Fruit fly (Drosophila melanogaster) whole organism, adult: ENCODE data around the gene CG4666.

Source experiments
- CG12768 ChIP-seq: fragments of 200-800 bp; sonication (Bioruptor generic); optimal IDR thresholded peaks from 2 replicates; lab custom pipeline; 2017; ENCODE audit warnings: missing biosample characterization, missing genetic modification characterization, mild to moderate bottlenecking, moderate library complexity, missing genetic modification reagents
- CG14711 ChIP-seq: fragments of 200-800 bp; sonication (Bioruptor generic); optimal IDR thresholded peaks from 2 replicates; lab custom pipeline; 2018; ENCODE audit warnings: missing biosample characterization, mild to moderate bottlenecking, missing genetic modification characterization, moderate library complexity
- Clk ChIP-seq: fragments of 200-800 bp; sonication (Bioruptor generic); optimal IDR thresholded peaks from 2 replicates; lab custom pipeline; 2017; ENCODE audit warnings: missing biosample characterization, missing genetic modification characterization
- Mnt ChIP-seq: fragments of 200-800 bp; sonication (Bioruptor generic); optimal IDR thresholded peaks from 2 replicates; lab custom pipeline; 2016; ENCODE audit warnings: missing biosample characterization, mild to moderate bottlenecking, missing genetic modification characterization
- cic ChIP-seq: fragments of 200-800 bp; sonication (Bioruptor generic); optimal IDR thresholded peaks from 2 replicates; lab custom pipeline; 2017; ENCODE audit warnings: missing biosample characterization, mild to moderate bottlenecking, missing genetic modification characterization, moderate library complexity
- cnc ChIP-seq, 2 experiments: fragments of >200 bp; optimal IDR thresholded peaks; 2 replicates each; lab custom pipeline; 2017
- kay ChIP-seq: fragments of 200-800 bp; sonication (Bioruptor generic); peaks from one replicate; lab custom pipeline; 2016; ENCODE audit warnings: missing biosample characterization, missing genetic modification characterization, borderline replicate concordance

- no peak for TF ChIP-seq Mnt (GFP tag; lab: Kevin White, UChicago)
- TF ChIP-seq CG12768 (GFP tag; lab: Kevin White, UChicago), result no peak
- TF ChIP-seq cnc (optimal IDR thresholded peaks at IDR 0.05; lab: Kevin White, UChicago), result no peak
- TF ChIP-seq CG14711 (tag; lab: Kevin White, UChicago), result no peak
- TF ChIP-seq Clk (GFP tag; lab: Kevin White, UChicago), result no peak
- no peak for TF ChIP-seq kay (GFP tag; lab: Kevin White, UChicago)
- TF ChIP-seq cic (GFP tag; lab: Kevin White, UChicago), result no peak
Observed at dm6 chrX:6029015-6029414, 48.6 kb downstream of the CG4666 start.
